Fruit fly (Drosophila melanogaster) whole organism, embryonic: ENCODE data around the gene Tao.

Experiments
- Antp ChIP-seq: fragments of 200-800 bp; sonication (Bioruptor generic); optimal IDR thresholded peaks from 3 replicates; lab custom pipeline; 2016; ENCODE audit warnings: missing biosample characterization, missing genetic modification characterization
- Atf-2 ChIP-seq: fragments of 200-800 bp; sonication (Bioruptor generic); optimal IDR thresholded peaks from 2 replicates; lab custom pipeline; 2016; ENCODE audit warnings: missing biosample characterization, missing genetic modification characterization
- B-H2 ChIP-seq: fragments of 200-800 bp; sonication (Bioruptor generic); optimal IDR thresholded peaks from 2 replicates; lab custom pipeline; 2018; ENCODE audit warnings: missing biosample characterization, mild to moderate bottlenecking, missing genetic modification characterization
- Blimp-1 ChIP-seq: fragments of 200-800 bp; sonication (Bioruptor generic); optimal IDR thresholded peaks from 3 replicates; lab custom pipeline; 2018; ENCODE audit warnings: missing biosample characterization, missing genetic modification characterization, mild to moderate bottlenecking, moderate library complexity, missing genetic modification reagents
- CG10321 ChIP-seq: fragments of 200-800 bp; sonication (Bioruptor generic); IDR thresholded peaks from 2 replicates; pipeline ENCODE4 v1.3.6; 2022; ENCODE audit warnings: missing biosample characterization, missing genetic modification characterization
- CG11085 ChIP-seq: fragments of 200-800 bp; sonication (Bioruptor generic); IDR thresholded peaks from 2 replicates; pipeline ENCODE4 v1.3.6; 2022; ENCODE audit warnings: missing biosample characterization, missing genetic modification characterization
- CG11093 ChIP-seq: fragments of 200-800 bp; sonication (Bioruptor generic); IDR thresholded peaks from 3 replicates; pipeline ENCODE4 v1.3.6; 2022; ENCODE audit warnings: missing biosample characterization, missing genetic modification characterization
- CG11560 ChIP-seq: fragments of 200-800 bp; sonication (Bioruptor generic); IDR thresholded peaks from 3 replicates; pipeline ENCODE4 v1.3.6; 2022; ENCODE audit warnings: missing biosample characterization, missing genetic modification characterization
- CG11696 ChIP-seq: fragments of 200-800 bp; sonication (Bioruptor generic); IDR thresholded peaks from 2 replicates; pipeline ENCODE4 v1.3.6; 2022; ENCODE audit warnings: missing biosample characterization, missing genetic modification characterization
- CG12744 ChIP-seq: fragments of 200-800 bp; sonication (Bioruptor generic); optimal IDR thresholded peaks from 2 replicates; lab custom pipeline; 2016; ENCODE audit warnings: missing biosample characterization, missing genetic modification characterization
- CG13123 ChIP-seq: fragments of 200-800 bp; sonication (Bioruptor generic); optimal IDR thresholded peaks from 2 replicates; lab custom pipeline; 2016; ENCODE audit warnings: missing biosample characterization, missing genetic modification characterization
- CG13775 ChIP-seq: fragments of 200-800 bp; sonication (Bioruptor generic); optimal IDR thresholded peaks from 3 replicates; lab custom pipeline; 2017; ENCODE audit warnings: missing biosample characterization, mild to moderate bottlenecking, missing genetic modification characterization
- CG14441 ChIP-seq: fragments of 200-800 bp; sonication (Bioruptor generic); IDR thresholded peaks from 2 replicates; pipeline ENCODE4 v1.3.6; 2022; ENCODE audit warnings: missing biosample characterization, missing genetic modification characterization
- CG15011 ChIP-seq: fragments of 200-800 bp; sonication (Bioruptor generic); optimal IDR thresholded peaks from 3 replicates; lab custom pipeline; 2018; ENCODE audit warnings: missing biosample characterization, mild to moderate bottlenecking, missing genetic modification characterization
- CG15696 ChIP-seq: fragments of 200-800 bp; sonication (Bioruptor generic); optimal IDR thresholded peaks from 2 replicates; lab custom pipeline; 2019; ENCODE audit warnings: missing biosample characterization, mild to moderate bottlenecking, missing genetic modification characterization, moderate library complexity
- CG16863 ChIP-seq: fragments of 200-800 bp; sonication (Bioruptor generic); optimal IDR thresholded peaks from 3 replicates; lab custom pipeline; 2016; ENCODE audit warnings: missing biosample characterization, missing genetic modification characterization
- CG17359 ChIP-seq: fragments of 200-800 bp; sonication (Bioruptor generic); optimal IDR thresholded peaks from 3 replicates; lab custom pipeline; 2018; ENCODE audit warnings: missing biosample characterization, mild to moderate bottlenecking, missing genetic modification characterization, moderate library complexity
- CG17829 ChIP-seq: fragments of 200-800 bp; optimal IDR thresholded peaks from 2 replicates; lab custom pipeline; 2019; ENCODE audit warnings: missing biosample characterization, mild to moderate bottlenecking, missing genetic modification characterization, moderate library complexity
- CG17912 ChIP-seq: fragments of 200-800 bp; sonication (Bioruptor generic); optimal IDR thresholded peaks from 2 replicates; lab custom pipeline; 2018; ENCODE audit warnings: missing biosample characterization, mild to moderate bottlenecking, missing genetic modification characterization
- CG2199 ChIP-seq: fragments of 200-800 bp; sonication (Bioruptor generic); IDR thresholded peaks from 3 replicates; pipeline ENCODE4 v1.3.6; 2022; ENCODE audit warnings: missing biosample characterization, missing genetic modification characterization
- CG2202 ChIP-seq: fragments of 200-800 bp; sonication (Bioruptor generic); optimal IDR thresholded peaks from 2 replicates; lab custom pipeline; 2018; ENCODE audit warnings: missing biosample characterization, mild to moderate bottlenecking, missing genetic modification characterization
- CG4617 ChIP-seq: fragments of 200-800 bp; sonication (Bioruptor generic); optimal IDR thresholded peaks from 3 replicates; lab custom pipeline; 2016; ENCODE audit warnings: missing biosample characterization, missing genetic modification characterization, borderline replicate concordance
- CG6689 ChIP-seq: fragments of 200-800 bp; sonication (Bioruptor generic); IDR thresholded peaks from 2 replicates; pipeline ENCODE4 v1.3.6; 2022; ENCODE audit warnings: missing biosample characterization, missing genetic modification characterization
- CG7372 ChIP-seq: fragments of 200-800 bp; sonication (Bioruptor generic); IDR thresholded peaks from 2 replicates; pipeline ENCODE4 v1.3.6; 2022; ENCODE audit warnings: missing biosample characterization, missing genetic modification characterization
- Chrac-16 ChIP-seq: fragments of 200-800 bp; sonication (Bioruptor generic); optimal IDR thresholded peaks from 3 replicates; lab custom pipeline; 2016; ENCODE audit warnings: missing biosample characterization, missing genetic modification characterization
- Deaf1 ChIP-seq: fragments of 200-800 bp; optimal IDR thresholded peaks from 3 replicates; lab custom pipeline; 2019; ENCODE audit warnings: missing biosample characterization, mild to moderate bottlenecking, missing genetic modification characterization, moderate library complexity
- Dip3 ChIP-seq: fragments of 200-800 bp; sonication (Bioruptor generic); optimal IDR thresholded peaks from 3 replicates; lab custom pipeline; 2016; ENCODE audit warnings: missing biosample characterization, missing genetic modification characterization
- E2f1 ChIP-seq: fragments of 200-800 bp; sonication (Bioruptor generic); IDR thresholded peaks from 2 replicates; pipeline ENCODE4 v1.3.6; 2022; ENCODE audit warnings: missing biosample characterization, missing genetic modification characterization
- Elba2 ChIP-seq: fragments of 200-800 bp; sonication (Bioruptor generic); optimal IDR thresholded peaks from 3 replicates; lab custom pipeline; 2016; ENCODE audit warnings: missing biosample characterization, missing genetic modification characterization
- Ets97D ChIP-seq: fragments of 200-800 bp; sonication (Bioruptor generic); optimal IDR thresholded peaks from 3 replicates; lab custom pipeline; 2016; ENCODE audit warnings: missing biosample characterization, missing genetic modification characterization
- Hr78 ChIP-seq, 2 experiments: fragments of 200-800 bp in 1 of 2; fragments of >200 bp in 1 of 2; sonication (Bioruptor generic) in 1 of 2; optimal IDR thresholded peaks; 2 replicates each; lab custom pipeline; 2017 to 2019; ENCODE audit warnings: missing biosample characterization in 2 of 2, missing genetic modification characterization in 2 of 2, mild to moderate bottlenecking in 1 of 2, moderate library complexity in 1 of 2
- MESR4 ChIP-seq: fragments of 200-800 bp; sonication (Bioruptor generic); optimal IDR thresholded peaks from 2 replicates; lab custom pipeline; 2018; ENCODE audit warnings: missing biosample characterization, mild to moderate bottlenecking, missing genetic modification characterization, moderate library complexity
- Mad ChIP-seq: fragments of 200-800 bp; sonication (Bioruptor generic); optimal IDR thresholded peaks from 2 replicates; lab custom pipeline; 2016; ENCODE audit warnings: missing biosample characterization, missing genetic modification characterization
- PHDP ChIP-seq: fragments of 200-800 bp; sonication (Bioruptor generic); optimal IDR thresholded peaks from 3 replicates; lab custom pipeline; 2018; ENCODE audit warnings: missing biosample characterization, mild to moderate bottlenecking, missing genetic modification characterization, moderate library complexity
- Ravus ChIP-seq: fragments of 200-800 bp; sonication (Bioruptor generic); IDR thresholded peaks from 2 replicates; pipeline ENCODE4 v1.3.6; 2022; ENCODE audit warnings: missing biosample characterization, missing genetic modification characterization
- bcd ChIP-seq: fragments of 200-800 bp; sonication (Bioruptor generic); optimal IDR thresholded peaks from 2 replicates; lab custom pipeline; 2017; ENCODE audit warnings: missing biosample characterization, mild to moderate bottlenecking, missing genetic modification characterization
- chn ChIP-seq: fragments of 200-800 bp; sonication (Bioruptor generic); optimal IDR thresholded peaks from 2 replicates; lab custom pipeline; 2016; ENCODE audit warnings: missing biosample characterization, missing genetic modification characterization
- crp ChIP-seq, 2 experiments: fragments of 200-800 bp; sonication (Bioruptor generic); optimal IDR thresholded peaks; 2 replicates in 1 of 2; 3 replicates in 1 of 2; lab custom pipeline; 2017; ENCODE audit warnings: missing biosample characterization in 2 of 2, missing genetic modification characterization in 2 of 2, mild to moderate bottlenecking in 1 of 2, moderate library complexity in 1 of 2
- inv ChIP-seq: fragments of 200-800 bp; sonication (Bioruptor generic); IDR thresholded peaks from 2 replicates; pipeline ENCODE4 v1.3.6; 2022; ENCODE audit warnings: missing biosample characterization, missing genetic modification characterization; ENCODE audit not compliant: partially characterized antibody
- kay ChIP-seq: fragments of 200-800 bp; sonication (Bioruptor generic); optimal IDR thresholded peaks from 2 replicates; lab custom pipeline; 2016; ENCODE audit warnings: missing biosample characterization, missing genetic modification characterization
- knrl ChIP-seq: fragments of 200-800 bp; sonication (Bioruptor generic); IDR thresholded peaks from 3 replicates; pipeline ENCODE4 v1.3.6; 2022; ENCODE audit warnings: missing biosample characterization, missing genetic modification characterization; ENCODE audit not compliant: partially characterized antibody
- onecut ChIP-seq: fragments of 200-800 bp; sonication (Bioruptor generic); IDR thresholded peaks from 2 replicates; pipeline ENCODE4 v1.3.6; 2022; ENCODE audit warnings: missing biosample characterization, missing genetic modification characterization
- pfk ChIP-seq: fragments of 200-800 bp; sonication (Bioruptor generic); optimal IDR thresholded peaks from 2 replicates; lab custom pipeline; 2018; ENCODE audit warnings: missing biosample characterization, mild to moderate bottlenecking, missing genetic modification characterization, moderate library complexity
- sna ChIP-seq: fragments of 200-800 bp; sonication (Bioruptor generic); IDR thresholded peaks from 2 replicates; pipeline ENCODE4 v1.3.6; 2022; ENCODE audit warnings: missing biosample characterization, missing genetic modification characterization; ENCODE audit not compliant: partially characterized antibody
- sqz ChIP-seq: fragments of 200-800 bp; sonication (Bioruptor generic); optimal IDR thresholded peaks from 3 replicates; lab custom pipeline; 2018; ENCODE audit warnings: missing biosample characterization, mild to moderate bottlenecking, missing genetic modification characterization
- sug ChIP-seq: fragments of 200-800 bp; optimal IDR thresholded peaks from 2 replicates; lab custom pipeline; 2019; ENCODE audit warnings: missing biosample characterization, mild to moderate bottlenecking, missing genetic modification characterization, moderate library complexity
- tll ChIP-seq, 2 experiments: fragments of 200-800 bp in 1 of 2; fragments of >200 bp in 1 of 2; sonication (Bioruptor generic) in 1 of 2; optimal IDR thresholded peaks; 2 replicates each; lab custom pipeline; 2017 to 2019; ENCODE audit warnings: missing biosample characterization in 2 of 2, missing genetic modification characterization in 2 of 2, mild to moderate bottlenecking in 1 of 2, moderate library complexity in 1 of 2
- twi ChIP-seq: fragments of 200-800 bp; optimal IDR thresholded peaks from 2 replicates; lab custom pipeline; 2019; ENCODE audit warnings: missing biosample characterization, mild to moderate bottlenecking, missing genetic modification characterization, moderate library complexity
- tx ChIP-seq: fragments of 200-800 bp; sonication (Bioruptor generic); optimal IDR thresholded peaks from 2 replicates; lab custom pipeline; 2016; ENCODE audit warnings: missing biosample characterization, missing genetic modification characterization
- unc-4 ChIP-seq: fragments of 200-800 bp; sonication (Bioruptor generic); IDR thresholded peaks from 2 replicates; pipeline ENCODE4 v1.3.6; 2022; ENCODE audit warnings: missing biosample characterization, missing genetic modification characterization; ENCODE audit not compliant: partially characterized antibody
- vnd ChIP-seq: fragments of 200-800 bp; sonication (Bioruptor generic); IDR thresholded peaks from 3 replicates; pipeline ENCODE4 v1.3.6; 2022; ENCODE audit warnings: missing biosample characterization, missing genetic modification characterization; ENCODE audit not compliant: partially characterized antibody

Gene Tao

dm6 chrX:19622924-19623323 lies 43.3 kb upstream of the Tao start, which contains the start of the genes Naa20A and MKP-4 (continued):
- TF ChIP-seq inv (GFP tag; lab: Robert Waterston, UW) (peak; percentile 55; the same call in 1 of the 2 replicates), kay (GFP tag; lab: Kevin White, UChicago) (no peak), Deaf1 (no peak), CG4617 (GFP tag; lab: Kevin White, UChicago) (peak; percentile 52), CG2202 (no peak), tx (no peak), CG2199 (GFP tag; lab: Robert Waterston, UW) (no peak), sna (GFP tag; lab: Robert Waterston, UW) (peak; percentile 71; the same call in 1 of the 2 replicates), Elba2 (no peak), sqz (no peak), CG14441 (no peak), Blimp-1 (GFP tag; lab: Kevin White, UChicago) (no peak), CG11696 (GFP tag; lab: Robert Waterston, UW) (peak; percentile 52; the same call in 1 of the 2 replicates), pfk (GFP tag; lab: Kevin White, UChicago) (peak; percentile 23), CG6689 (no peak), twi (no peak), Hr78 (GFP tag; optimal IDR thresholded peaks at IDR 0.05; lab: Kevin White, UChicago) (no peak), crp (GFP tag; optimal IDR thresholded peaks at IDR 0.05; lab: Kevin White, UChicago) (peak in 1 of 2 experiments; percentile 69), Mad (GFP tag; lab: Kevin White, UChicago) (no peak), MESR4 (peak; percentile 81), Chrac-16 (no peak), CG10321 (GFP tag; lab: Robert Waterston, UW) (no peak), vnd (GFP tag; lab: Robert Waterston, UW) (peak; percentile 56), Atf-2 (no peak), B-H2 (GFP tag; lab: Kevin White, UChicago) (no peak), tll (GFP tag; optimal IDR thresholded peaks at IDR 0.05; lab: Kevin White, UChicago) (no peak), E2f1 (GFP tag; lab: Robert Waterston, UW) (no peak), Dip3 (no peak), CG17829 (tag; lab: Kevin White, UChicago) (peak; percentile 5), knrl (GFP tag; lab: Robert Waterston, UW) (peak; percentile 68), sug (tag; lab: Kevin White, UChicago) (no peak), CG16863 (GFP tag; lab: Kevin White, UChicago) (no peak), CG15696 (no peak), CG12744 (GFP tag; lab: Kevin White, UChicago) (no peak), CG11085 (GFP tag; lab: Robert Waterston, UW) (no peak), CG7372 (GFP tag; lab: Robert Waterston, UW) (no peak), CG11093 (no peak), bcd (GFP tag; lab: Kevin White, UChicago) (no peak), Ets97D (peak; percentile 49), CG17359 (tag; lab: Kevin White, UChicago) (no peak), CG13123 (GFP tag; lab: Kevin White, UChicago) (no peak), CG13775 (no peak), Ravus (no peak), CG11560 (no peak), PHDP (tag; lab: Kevin White, UChicago) (no peak), CG17912 (GFP tag; lab: Kevin White, UChicago) (no peak), CG15011 (no peak), Antp (GFP tag; lab: Kevin White, UChicago) (no peak), onecut (no peak), chn (GFP tag; lab: Kevin White, UChicago) (no peak), unc-4 (peak; percentile 76)
